Worm (Caenorhabditis elegans): ENCODE results near the gene F35C11.2.

DNA sequence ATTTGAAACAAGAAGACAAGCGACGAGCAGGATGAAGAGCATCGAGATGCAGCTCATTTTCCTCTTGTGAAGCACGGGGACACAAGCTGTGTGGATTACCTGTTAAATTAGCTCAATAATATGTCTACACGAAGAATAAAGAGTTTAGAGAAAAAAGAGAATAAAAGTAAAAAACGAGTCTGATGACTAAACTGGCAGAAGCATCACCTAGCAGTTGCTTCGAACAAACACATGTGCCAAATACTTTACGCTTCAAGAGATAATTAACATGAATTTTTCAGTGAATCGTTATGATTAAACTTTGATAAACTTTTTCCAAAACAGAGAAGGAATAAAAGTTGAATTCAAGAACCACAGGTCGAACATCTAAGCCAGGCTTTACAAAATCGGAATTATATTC is 46.7 kb upstream of the F35C11.2 start, which contains the start of gene nlp-55:
- no peak for TF ChIP-seq ZK546.5 (tag; optimal IDR thresholded peaks at IDR 0.05)
- TF ChIP-seq aly-2 (tag; optimal IDR thresholded peaks at IDR 0.05) = no peak
- TF ChIP-seq nhr-77 (tag; optimal IDR thresholded peaks at IDR 0.05) = no peak
- TF ChIP-seq ama-1 (optimal IDR thresholded peaks at IDR 0.05) = no peak
- TF ChIP-seq elt-3 (tag; optimal IDR thresholded peaks at IDR 0.05) = no peak
- no peak for TF ChIP-seq nhr-11 (tag; optimal IDR thresholded peaks at IDR 0.05)
- TF ChIP-seq blmp-1 (tag; optimal IDR thresholded peaks at IDR 0.05; ENCODE audit: insufficient read depth) = no peak
